Worm (Caenorhabditis elegans) whole organism, mixed stage, embryonic: ENCODE results near the gene pmt-2.

Experiments used
- M03D4.4 ChIP-seq: sonication (generic microtip); optimal IDR thresholded peaks from 2 replicates; lab custom pipeline; 2017; ENCODE audit warnings: mild to moderate bottlenecking, missing genetic modification characterization, missing compliant biosample characterization
- bed-3 ChIP-seq: fragments of 200-800 bp; sonication (Bioruptor generic); optimal IDR thresholded peaks from 3 replicates; lab custom pipeline; 2018; ENCODE audit warnings: mild to moderate bottlenecking, missing genetic modification characterization, moderate library complexity, missing compliant biosample characterization
- blmp-1 ChIP-seq: fragments of 150-350 bp; optimal IDR thresholded peaks from 2 replicates; lab custom pipeline; 2014; ENCODE audit warnings: missing biosample characterization, missing genetic modification characterization
- ceh-43 ChIP-seq: fragments of 200-800 bp; sonication (Bioruptor generic); optimal IDR thresholded peaks from 2 replicates; lab custom pipeline; 2018; ENCODE audit warnings: mild to moderate bottlenecking, missing genetic modification characterization, moderate library complexity, missing compliant biosample characterization
- ceh-83 ChIP-seq: fragments of 200-800 bp; sonication (Bioruptor generic); optimal IDR thresholded peaks from 2 replicates; lab custom pipeline; 2018; ENCODE audit warnings: mild to moderate bottlenecking, missing genetic modification characterization, missing compliant biosample characterization
- ces-1 ChIP-seq: fragments of 150-350 bp; optimal IDR thresholded peaks from 2 replicates; lab custom pipeline; 2014; ENCODE audit warnings: missing biosample characterization, missing genetic modification reagents, missing genetic modification characterization
- drap-1 ChIP-seq: fragments of 200-800 bp; sonication (Bioruptor generic); optimal IDR thresholded peaks from 3 replicates; lab custom pipeline; 2018; ENCODE audit warnings: mild to moderate bottlenecking, missing genetic modification characterization, missing compliant biosample characterization
- elt-1 ChIP-seq: sonication (generic microtip); optimal IDR thresholded peaks from 2 replicates; lab custom pipeline; 2017; ENCODE audit warnings: missing genetic modification characterization, mild to moderate bottlenecking, missing compliant biosample characterization, antibody characterized with exemption, moderate library complexity, borderline replicate concordance; ENCODE audit not compliant: insufficient read depth
- elt-3 ChIP-seq: fragments of 150-350 bp; optimal IDR thresholded peaks from 2 replicates; lab custom pipeline; 2014; ENCODE audit warnings: missing biosample characterization, missing genetic modification characterization
- flh-1 ChIP-seq: fragments of 200-800 bp; sonication (Bioruptor generic); optimal IDR thresholded peaks from 2 replicates; lab custom pipeline; 2018; ENCODE audit warnings: mild to moderate bottlenecking, missing genetic modification characterization, moderate library complexity, missing compliant biosample characterization
- lin-13 ChIP-seq: fragments of 150-350 bp; optimal IDR thresholded peaks from 2 replicates; lab custom pipeline; 2014; ENCODE audit warnings: missing biosample characterization, missing genetic modification characterization
- lin-32 ChIP-seq: fragments of 200-800 bp; sonication (Bioruptor generic); optimal IDR thresholded peaks from 2 replicates; lab custom pipeline; 2018; ENCODE audit warnings: mild to moderate bottlenecking, missing genetic modification characterization, missing compliant biosample characterization
- lsy-2 ChIP-seq: fragments of 150-350 bp; optimal IDR thresholded peaks from 2 replicates; lab custom pipeline; 2014; ENCODE audit warnings: missing biosample characterization, missing genetic modification characterization
- mab-5 ChIP-seq: fragments of 150-350 bp; optimal IDR thresholded peaks from 2 replicates; lab custom pipeline; 2014; ENCODE audit warnings: missing biosample characterization, missing genetic modification characterization
- mep-1 ChIP-seq: fragments of 150-350 bp; optimal IDR thresholded peaks from 2 replicates; lab custom pipeline; 2017; ENCODE audit warnings: missing biosample characterization, missing genetic modification reagents, missing genetic modification characterization, inconsistent platforms
- mls-2 ChIP-seq: sonication (generic microtip); optimal IDR thresholded peaks from 2 replicates; lab custom pipeline; 2016; ENCODE audit warnings: mild to moderate bottlenecking, missing genetic modification characterization, moderate library complexity, missing compliant biosample characterization
- nhr-12 ChIP-seq: fragments of 150-350 bp; optimal IDR thresholded peaks from 2 replicates; lab custom pipeline; 2014; ENCODE audit warnings: missing biosample characterization, missing genetic modification characterization
- nhr-2 ChIP-seq: fragments of 150-350 bp; optimal IDR thresholded peaks from 2 replicates; lab custom pipeline; 2014; ENCODE audit warnings: missing biosample characterization, missing genetic modification characterization
- nhr-237 ChIP-seq: fragments of 150-350 bp; optimal IDR thresholded peaks from 2 replicates; lab custom pipeline; 2014; ENCODE audit warnings: missing biosample characterization, missing genetic modification characterization
- nhr-28 ChIP-seq: fragments of 150-350 bp; optimal IDR thresholded peaks from 2 replicates; lab custom pipeline; 2014; ENCODE audit warnings: missing biosample characterization, missing genetic modification characterization
- nhr-76 ChIP-seq: sonication (generic microtip); optimal IDR thresholded peaks from 2 replicates; lab custom pipeline; 2017; ENCODE audit warnings: missing biosample characterization, missing genetic modification characterization
- sem-2 ChIP-seq: fragments of 200-800 bp; sonication (Bioruptor generic); optimal IDR thresholded peaks from 2 replicates; lab custom pipeline; 2018; ENCODE audit warnings: mild to moderate bottlenecking, missing genetic modification characterization, missing compliant biosample characterization
- snpc-4 ChIP-seq: fragments of 150-350 bp; optimal IDR thresholded peaks from 2 replicates; lab custom pipeline; 2014; ENCODE audit warnings: missing biosample characterization, missing genetic modification characterization
- sptf-1 ChIP-seq: sonication (generic microtip); optimal IDR thresholded peaks from 2 replicates; lab custom pipeline; 2017; ENCODE audit warnings: mild to moderate bottlenecking, missing genetic modification characterization, moderate library complexity, missing compliant biosample characterization
- tbx-8 ChIP-seq: fragments of 200-800 bp; sonication (Bioruptor generic); optimal IDR thresholded peaks from 2 replicates; lab custom pipeline; 2018; ENCODE audit warnings: mild to moderate bottlenecking, missing genetic modification characterization, moderate library complexity, missing compliant biosample characterization
- unc-120 ChIP-seq: sonication (generic microtip); optimal IDR thresholded peaks from 2 replicates; lab custom pipeline; 2017; ENCODE audit warnings: missing genetic modification characterization, missing compliant biosample characterization; ENCODE audit not compliant: poor library complexity, severe bottlenecking
- unc-39 ChIP-seq: fragments of 150-350 bp; optimal IDR thresholded peaks from 2 replicates; lab custom pipeline; 2014; ENCODE audit warnings: missing biosample characterization, missing genetic modification characterization
- unc-62 ChIP-seq: fragments of 150-350 bp; optimal IDR thresholded peaks from 2 replicates; lab custom pipeline; 2014; ENCODE audit warnings: missing biosample characterization, missing genetic modification reagents, missing genetic modification characterization
- zip-8 ChIP-seq: fragments of 150-350 bp; optimal IDR thresholded peaks from 2 replicates; lab custom pipeline; 2014; ENCODE audit warnings: missing biosample characterization, missing genetic modification characterization
- ztf-11 ChIP-seq: fragments of 150-350 bp; optimal IDR thresholded peaks from 2 replicates; lab custom pipeline; 2014; ENCODE audit warnings: missing biosample characterization, missing genetic modification characterization

pmt-2 gene

DNA sequence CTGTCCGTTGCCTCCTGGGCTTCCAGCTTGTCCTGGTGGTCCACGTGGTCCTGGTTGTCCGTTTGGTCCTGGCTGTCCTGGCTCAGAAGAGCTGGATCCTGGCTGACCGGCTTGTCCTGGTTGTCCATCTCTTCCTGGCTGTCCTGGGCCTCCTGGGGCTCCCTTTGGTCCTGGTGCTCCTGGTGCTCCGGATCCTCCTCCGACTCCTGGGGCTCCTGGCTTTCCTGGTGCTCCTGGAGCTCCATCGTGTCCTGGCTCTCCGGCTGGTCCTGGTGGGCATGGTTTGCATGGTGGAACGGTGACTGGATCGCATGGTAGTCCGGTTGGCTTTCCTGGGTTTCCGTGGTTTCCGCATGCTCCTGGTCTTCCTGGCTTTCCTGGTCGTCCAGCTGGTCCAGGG, 24.7 kb downstream of the pmt-2 start:
- TF ChIP-seq mep-1 (tag; lab: Kevin White, UChicago) = no peak
- no peak for TF ChIP-seq unc-120 (tag; lab: Kevin White, UChicago)
- TF ChIP-seq ceh-43 (GFP tag; lab: Kevin White, UChicago) = no peak
- TF ChIP-seq blmp-1 = no peak
- no peak for TF ChIP-seq ztf-11 (tag; lab: Kevin White, UChicago)
- TF ChIP-seq ces-1 (GFP tag; lab: Kevin White, UChicago) = no peak
- TF ChIP-seq sptf-1 = no peak
- no peak for TF ChIP-seq lin-13 (tag; lab: Kevin White, UChicago)
- TF ChIP-seq zip-8 (tag; lab: Kevin White, UChicago) = no peak
- TF ChIP-seq nhr-2 (tag; lab: Kevin White, UChicago) = no peak
- TF ChIP-seq unc-39 (tag; lab: Kevin White, UChicago) = no peak
- no peak for TF ChIP-seq nhr-237 (tag; lab: Kevin White, UChicago)
- no peak for TF ChIP-seq snpc-4 (tag; lab: Kevin White, UChicago)
- TF ChIP-seq unc-62 (GFP tag; lab: Kevin White, UChicago) = no peak
- TF ChIP-seq ceh-83 (GFP tag; lab: Kevin White, UChicago) = no peak
- no peak for TF ChIP-seq M03D4.4 (tag; lab: Kevin White, UChicago)

DNA sequence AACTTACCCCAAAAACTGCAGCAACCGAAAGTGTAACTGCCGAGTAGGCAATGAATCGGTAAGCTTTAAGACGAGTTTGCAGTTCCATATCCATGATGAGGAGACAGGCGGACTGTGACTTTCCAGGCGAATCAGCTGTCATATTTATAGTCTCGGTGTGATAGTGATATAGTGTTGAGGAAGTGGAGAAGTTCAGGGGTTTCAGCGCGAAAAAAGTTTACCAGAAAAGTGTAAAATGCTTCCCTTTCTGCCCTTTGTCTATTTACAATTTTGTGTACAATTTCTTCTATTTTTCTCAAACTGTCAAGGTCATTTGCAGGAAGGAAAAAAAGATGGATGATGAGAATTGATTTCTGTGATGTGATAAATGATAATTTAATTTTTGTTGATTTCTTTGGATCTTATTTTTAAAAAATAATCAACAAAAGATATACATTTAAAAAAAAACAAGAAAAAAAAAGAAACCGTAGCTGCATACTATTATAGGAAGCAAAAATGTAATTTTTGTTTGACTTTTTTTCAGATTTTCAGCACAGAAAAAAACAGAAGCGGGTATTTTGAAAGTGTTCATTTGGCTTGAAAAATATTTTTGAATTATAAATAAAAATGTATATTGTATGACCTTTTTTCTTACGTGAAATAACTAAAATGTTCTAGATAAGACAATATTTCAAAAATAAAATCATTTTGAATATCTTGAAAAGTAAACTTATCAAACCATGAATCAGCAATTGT, 25.7 kb downstream of the pmt-2 start, which contains the start of the genes col-139 and F41F3.1:
Gene col-139, minus strand, starts transcription at position 101 of the 735 bp plus-strand sequence.
Gene F41F3.1, plus strand, starts transcription at position 685 of the 735 bp plus-strand sequence.
- TF ChIP-seq mep-1 (tag; lab: Kevin White, UChicago) (no peak), ces-1 (GFP tag; lab: Kevin White, UChicago) (no peak), elt-3 (tag; lab: Kevin White, UChicago) (no peak), elt-1 (tag; lab: Kevin White, UChicago) (no peak), ceh-83 (GFP tag; lab: Kevin White, UChicago) (no peak), nhr-237 (tag; lab: Kevin White, UChicago) (no peak), nhr-2 (tag; lab: Kevin White, UChicago) (no peak), M03D4.4 (tag; lab: Kevin White, UChicago) (no peak), nhr-76 (tag; lab: Kevin White, UChicago) (no peak), nhr-12 (tag; lab: Kevin White, UChicago) (no peak), lsy-2 (no peak), mab-5 (tag; lab: Kevin White, UChicago) (no peak), mls-2 (no peak)

DNA sequence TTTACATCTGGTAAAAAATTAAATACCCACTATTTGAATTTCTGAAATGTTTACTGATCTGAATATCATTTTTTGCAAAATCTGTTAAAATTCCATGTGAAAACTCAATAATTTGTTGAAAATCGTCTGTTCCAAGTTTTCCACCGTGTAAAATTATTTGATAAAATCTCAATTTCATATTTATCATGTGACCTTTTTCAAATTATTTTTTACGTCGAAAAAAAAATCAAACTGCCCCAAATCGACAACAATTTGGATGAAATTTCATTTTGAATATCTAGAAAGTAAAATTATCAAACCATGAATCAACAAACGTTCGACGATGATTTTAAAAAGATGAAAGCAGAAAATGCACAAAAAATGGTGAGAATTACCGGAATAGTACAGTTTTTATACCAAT, 26.8 kb downstream of the pmt-2 start, which contains the start of gene F41F3.9:
Gene F41F3.9, plus strand, starts transcription at position 301 of the 400 bp plus-strand sequence.
- TF ChIP-seq nhr-12 (tag; lab: Kevin White, UChicago) = no peak
- no peak for TF ChIP-seq mls-2
- no peak for TF ChIP-seq nhr-76 (tag; lab: Kevin White, UChicago)
- TF ChIP-seq lin-32 (GFP tag; lab: Kevin White, UChicago) = no peak
- no peak for TF ChIP-seq drap-1
- TF ChIP-seq ztf-11 (tag; lab: Kevin White, UChicago) = no peak
- no peak for TF ChIP-seq unc-62 (GFP tag; lab: Kevin White, UChicago)
- TF ChIP-seq elt-1 (tag; lab: Kevin White, UChicago) = no peak

DNA sequence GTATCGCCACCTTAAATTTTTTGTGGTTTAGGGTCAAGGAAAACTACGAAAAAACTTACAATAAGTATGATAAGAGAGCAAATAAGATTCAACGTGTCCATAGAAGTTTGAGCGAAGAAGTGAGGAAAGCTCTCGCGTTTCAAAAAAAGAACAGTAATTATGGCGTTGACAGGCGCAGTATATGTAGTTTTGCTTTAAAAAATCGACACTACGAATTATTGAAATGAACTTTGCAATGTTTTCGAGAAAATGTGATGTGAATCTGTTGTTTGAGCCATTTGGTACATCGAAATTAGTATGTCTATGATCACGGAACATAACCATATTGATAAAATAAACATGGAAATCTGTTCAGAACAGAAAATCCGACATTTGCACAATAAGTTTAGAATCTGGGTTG, 34.0 kb downstream of the pmt-2 start, which contains the start of gene srx-74:
Gene srx-74, minus strand, starts transcription at position 101 of the 400 bp plus-strand sequence.
- no peak for TF ChIP-seq mab-5 (tag; lab: Kevin White, UChicago)
- no peak for TF ChIP-seq nhr-28 (tag; lab: Kevin White, UChicago)
- TF ChIP-seq ceh-83 (GFP tag; lab: Kevin White, UChicago) = no peak
- no peak for TF ChIP-seq sem-2
- no peak for TF ChIP-seq snpc-4 (tag; lab: Kevin White, UChicago)
- no peak for TF ChIP-seq mep-1 (tag; lab: Kevin White, UChicago)
- TF ChIP-seq blmp-1 = no peak
- TF ChIP-seq tbx-8 = no peak
- TF ChIP-seq bed-3 (GFP tag; lab: Kevin White, UChicago) = no peak

DNA sequence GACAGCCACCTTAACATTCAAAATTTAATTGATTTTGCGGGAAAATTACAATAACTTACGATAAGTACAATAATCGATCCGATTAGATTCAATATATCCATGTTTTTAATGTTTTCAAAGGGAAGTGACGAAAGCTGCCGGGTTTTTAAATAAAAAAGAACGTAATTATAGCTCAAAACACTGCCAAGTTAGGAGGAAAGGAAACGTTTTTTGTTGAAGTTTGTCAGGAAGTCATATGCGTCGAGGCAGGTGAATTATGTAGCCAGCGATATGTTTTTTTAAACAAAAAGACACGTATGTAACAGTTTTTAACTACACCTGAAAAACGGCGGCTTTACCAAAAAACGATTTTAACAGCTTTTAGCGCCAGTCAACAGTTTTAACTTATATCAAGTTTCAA, 37.3 kb downstream of the pmt-2 start, which contains the start of gene srx-73:
Gene srx-73, minus strand, starts transcription at position 101 of the 400 bp plus-strand sequence.
- TF ChIP-seq mep-1 (tag; lab: Kevin White, UChicago) (no peak), blmp-1 (no peak), drap-1 (no peak), lin-32 (GFP tag; lab: Kevin White, UChicago) (no peak), zip-8 (tag; lab: Kevin White, UChicago) (no peak), unc-62 (GFP tag; lab: Kevin White, UChicago) (no peak), lin-13 (tag; lab: Kevin White, UChicago) (no peak), flh-1 (GFP tag; lab: Kevin White, UChicago) (no peak), nhr-28 (tag; lab: Kevin White, UChicago) (no peak), sem-2 (no peak), nhr-12 (tag; lab: Kevin White, UChicago) (no peak), ces-1 (GFP tag; lab: Kevin White, UChicago) (no peak), ztf-11 (tag; lab: Kevin White, UChicago) (no peak)
